Worm (Caenorhabditis elegans): Measurements from ENCODE around the gene F01F1.2.

F01F1.2 gene

ce11 chrIII:5878215-5878614, at the start of gene F01F1.2, which contains the start of gene mig-21:
TSS of gene F01F1.2 (plus strand) at chrIII:5878554.
TSS of gene mig-21 (minus strand) at chrIII:5878380.
- TF ChIP-seq med-1 (GFP tag; optimal IDR thresholded peaks at IDR 0.05; ENCODE audit: insufficient read depth) (no peak), ref-1 (GFP tag; conservative IDR thresholded peaks at IDR 0.05) (no peak), ztf-29 (GFP tag; IDR thresholded peaks at IDR 0.05) (no peak), T22C8.4 (GFP tag; IDR thresholded peaks at IDR 0.05) (no peak), tab-1 (GFP tag; IDR thresholded peaks at IDR 0.05) (no peak), ztf-23 (GFP tag; IDR thresholded peaks at IDR 0.05) (no peak), flt-1 (GFP tag; IDR thresholded peaks at IDR 0.05) (no peak), klf-2 (GFP tag; conservative IDR thresholded peaks at IDR 0.05) (no peak)

ce11 chrIII:5832442-5832841, 45.9 kb upstream of the F01F1.2 start:
- TF ChIP-seq ztf-23 (GFP tag; IDR thresholded peaks at IDR 0.05) (no peak), flt-1 (GFP tag; IDR thresholded peaks at IDR 0.05) (no peak), ztf-29 (GFP tag; IDR thresholded peaks at IDR 0.05) (no peak), cog-1 (tag; optimal IDR thresholded peaks at IDR 0.05) (no peak), T22C8.4 (GFP tag; IDR thresholded peaks at IDR 0.05) (no peak), med-1 (GFP tag; optimal IDR thresholded peaks at IDR 0.05; ENCODE audit: insufficient read depth) (no peak), ref-1 (GFP tag; conservative IDR thresholded peaks at IDR 0.05) (no peak), klf-2 (GFP tag; conservative IDR thresholded peaks at IDR 0.05) (no peak), tab-1 (GFP tag; IDR thresholded peaks at IDR 0.05) (no peak)

ce11 chrIII:5833376-5833775, 45.0 kb upstream of the F01F1.2 start, which contains the start of the genes R12B2.13 and mdt-15:
TSS of gene R12B2.13 (minus strand) at chrIII:5833476.
TSS of gene mdt-15 (minus strand) at chrIII:5833751.
- no peak for TF ChIP-seq T22C8.4 (GFP tag; IDR thresholded peaks at IDR 0.05)
- no peak for TF ChIP-seq med-1 (GFP tag; optimal IDR thresholded peaks at IDR 0.05; ENCODE audit: insufficient read depth)
- no peak for TF ChIP-seq ref-1 (GFP tag; conservative IDR thresholded peaks at IDR 0.05)
- TF ChIP-seq flt-1 (GFP tag; IDR thresholded peaks at IDR 0.05): no peak
- no peak for TF ChIP-seq cog-1 (tag; optimal IDR thresholded peaks at IDR 0.05)
- TF ChIP-seq ztf-23 (GFP tag; IDR thresholded peaks at IDR 0.05): no peak
- no peak for TF ChIP-seq tab-1 (GFP tag; IDR thresholded peaks at IDR 0.05)
- no peak for TF ChIP-seq ztf-29 (GFP tag; IDR thresholded peaks at IDR 0.05)
- TF ChIP-seq klf-2 (GFP tag; conservative IDR thresholded peaks at IDR 0.05): no peak

- TF ChIP-seq T22C8.4 (GFP tag; IDR thresholded peaks at IDR 0.05) (no peak), tab-1 (GFP tag; IDR thresholded peaks at IDR 0.05) (no peak), cog-1 (tag; optimal IDR thresholded peaks at IDR 0.05) (no peak), flt-1 (GFP tag; IDR thresholded peaks at IDR 0.05) (no peak), ref-1 (GFP tag; conservative IDR thresholded peaks at IDR 0.05) (no peak), klf-2 (GFP tag; conservative IDR thresholded peaks at IDR 0.05) (no peak), ztf-23 (GFP tag; IDR thresholded peaks at IDR 0.05) (no peak), med-1 (GFP tag; optimal IDR thresholded peaks at IDR 0.05; ENCODE audit: insufficient read depth) (no peak), ztf-29 (GFP tag; IDR thresholded peaks at IDR 0.05) (no peak)
Observed at ce11 chrIII:5834053-5834452, 44.3 kb upstream of the F01F1.2 start, which contains the start of gene R12B2.6. TSS of gene R12B2.6 (minus strand) at chrIII:5834153.

ce11 chrIII:5834663-5835062, 43.7 kb upstream of the F01F1.2 start:
- TF ChIP-seq tab-1 (GFP tag; IDR thresholded peaks at IDR 0.05) (no peak), med-1 (GFP tag; optimal IDR thresholded peaks at IDR 0.05; ENCODE audit: insufficient read depth) (no peak), ztf-29 (GFP tag; IDR thresholded peaks at IDR 0.05) (no peak)

ce11 chrIII:5835163-5835871, 43.0 kb upstream of the F01F1.2 start:
- no peak for TF ChIP-seq tab-1 (GFP tag; IDR thresholded peaks at IDR 0.05)
- TF ChIP-seq flt-1 (GFP tag; IDR thresholded peaks at IDR 0.05): no peak
- TF ChIP-seq med-1 (GFP tag; optimal IDR thresholded peaks at IDR 0.05; ENCODE audit: insufficient read depth): no peak
- no peak for TF ChIP-seq T22C8.4 (GFP tag; IDR thresholded peaks at IDR 0.05)
- 0 out of 2 replicates have a peak, but pooled peaks have one; percentile 22 for TF ChIP-seq ztf-23 (GFP tag; IDR thresholded peaks at IDR 0.05)
- TF ChIP-seq ztf-29 (GFP tag; IDR thresholded peaks at IDR 0.05): no peak
- TF ChIP-seq ref-1 (GFP tag; conservative IDR thresholded peaks at IDR 0.05): no peak
- no peak for TF ChIP-seq cog-1 (tag; optimal IDR thresholded peaks at IDR 0.05)

- TF ChIP-seq tab-1 (GFP tag; IDR thresholded peaks at IDR 0.05): no peak
- no peak for TF ChIP-seq T22C8.4 (GFP tag; IDR thresholded peaks at IDR 0.05)
- TF ChIP-seq flt-1 (GFP tag; IDR thresholded peaks at IDR 0.05): no peak
- TF ChIP-seq klf-2 (GFP tag; conservative IDR thresholded peaks at IDR 0.05): no peak
- TF ChIP-seq cog-1 (tag; optimal IDR thresholded peaks at IDR 0.05): no peak
- TF ChIP-seq ztf-23 (GFP tag; IDR thresholded peaks at IDR 0.05): no peak
Observed at ce11 chrIII:5836261-5836660, 42.1 kb upstream of the F01F1.2 start.

- TF ChIP-seq T22C8.4 (GFP tag; IDR thresholded peaks at IDR 0.05) (no peak), ref-1 (GFP tag; conservative IDR thresholded peaks at IDR 0.05) (no peak), med-1 (GFP tag; optimal IDR thresholded peaks at IDR 0.05; ENCODE audit: insufficient read depth) (no peak), cog-1 (tag; optimal IDR thresholded peaks at IDR 0.05) (no peak), flt-1 (GFP tag; IDR thresholded peaks at IDR 0.05) (no peak), klf-2 (GFP tag; conservative IDR thresholded peaks at IDR 0.05) (no peak), ztf-29 (GFP tag; IDR thresholded peaks at IDR 0.05) (no peak), tab-1 (GFP tag; IDR thresholded peaks at IDR 0.05) (no peak)
Observed at ce11 chrIII:5836816-5837215, 41.5 kb upstream of the F01F1.2 start, which contains the start of gene W04D12.1. TSS of gene W04D12.1 (plus strand) at chrIII:5836926.

ce11 chrIII:5838159-5839046, 40.0 kb upstream of the F01F1.2 start:
- TF ChIP-seq med-1 (GFP tag; optimal IDR thresholded peaks at IDR 0.05; ENCODE audit: insufficient read depth) (no peak), T22C8.4 (GFP tag; IDR thresholded peaks at IDR 0.05) (no peak), ztf-29 (GFP tag; IDR thresholded peaks at IDR 0.05) (no peak), tab-1 (GFP tag; IDR thresholded peaks at IDR 0.05) (no peak), cog-1 (tag; optimal IDR thresholded peaks at IDR 0.05) (no peak), flt-1 (GFP tag; IDR thresholded peaks at IDR 0.05) (no peak), ref-1 (GFP tag; conservative IDR thresholded peaks at IDR 0.05) (no peak), ztf-23 (GFP tag; IDR thresholded peaks at IDR 0.05) (no peak), klf-2 (GFP tag; conservative IDR thresholded peaks at IDR 0.05) (no peak)
